Fruit fly (Drosophila melanogaster): Measurements from ENCODE around the gene Ir31a.

DNA sequence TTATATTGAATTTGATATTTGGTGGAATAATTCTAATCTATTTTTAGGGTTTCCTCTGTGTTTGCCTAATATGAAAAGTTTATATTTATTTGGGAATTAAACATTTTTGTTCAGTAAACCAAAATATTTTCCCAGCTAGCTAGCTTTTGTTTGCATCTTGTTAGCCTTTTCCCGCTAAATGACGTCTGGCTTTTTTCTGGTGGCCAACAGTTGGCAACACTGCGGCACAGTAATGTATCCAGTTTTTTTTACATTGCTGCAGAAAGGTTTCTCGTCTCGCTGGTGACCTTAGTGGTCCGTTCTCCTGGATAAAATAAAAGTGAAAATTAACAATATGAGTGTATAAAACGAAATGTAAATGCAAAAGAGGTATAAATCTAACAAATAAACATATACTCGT lies 41.1 kb upstream of the Ir31a start, which contains the start of gene lft:
- TF ChIP-seq pan (optimal IDR thresholded peaks at IDR 0.05) (no peak), Dll (optimal IDR thresholded peaks at IDR 0.05) (no peak)
